Worm (Caenorhabditis elegans): Measurements from ENCODE around the gene F49C5.7.

The F49C5.7 gene

DNA sequence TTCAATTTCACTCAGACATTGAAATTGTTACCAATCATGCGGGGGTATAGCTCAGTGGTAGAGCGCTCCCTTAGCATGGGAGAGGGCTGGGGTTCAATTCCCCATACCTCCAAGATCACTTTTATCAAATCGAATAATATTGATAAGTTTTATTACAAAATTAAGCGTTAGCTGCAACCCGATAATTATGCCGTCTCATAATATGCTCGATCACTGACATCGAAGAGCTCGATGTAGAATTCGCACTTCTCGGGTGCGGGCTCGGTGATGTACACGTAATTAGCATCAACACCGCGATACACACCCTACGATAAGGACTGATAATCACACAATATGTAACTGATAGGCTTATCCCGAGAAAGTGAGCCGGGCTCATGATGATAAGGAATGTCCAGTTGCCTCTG lies 23.4 kb upstream of the F49C5.7 start:
- TF ChIP-seq K12H6.12 (tag; optimal IDR thresholded peaks at IDR 0.05), result no peak
- TF ChIP-seq rcor-1 (GFP tag; IDR thresholded peaks at IDR 0.05), result 0 out of 2 replicates have a peak, but pooled peaks have one; percentile 34
- TF ChIP-seq ceh-58 (GFP tag; IDR thresholded peaks at IDR 0.05), result no peak
- peak; percentile 42 for TF ChIP-seq ztf-18 (tag; optimal IDR thresholded peaks at IDR 0.05)
- TF ChIP-seq F22D6.2 (tag; optimal IDR thresholded peaks at IDR 0.05), result no peak
- TF ChIP-seq xnd-1 (tag; optimal IDR thresholded peaks at IDR 0.05), result no peak
- peak; percentile 27 for TF ChIP-seq fkh-3 (tag; optimal IDR thresholded peaks at IDR 0.05)
- no peak for TF ChIP-seq lsl-1 (GFP tag; optimal IDR thresholded peaks at IDR 0.05)
- no peak for TF ChIP-seq sdz-38 (tag; optimal IDR thresholded peaks at IDR 0.05)
- TF ChIP-seq dpff-1 (tag; optimal IDR thresholded peaks at IDR 0.05), result no peak
- 0 out of 2 replicates have a peak, but pooled peaks have one; percentile 21 for TF ChIP-seq cebp-2 (GFP tag; IDR thresholded peaks at IDR 0.05)
- TF ChIP-seq T26A5.8 (tag; optimal IDR thresholded peaks at IDR 0.05), result no peak
- no peak for TF ChIP-seq chd-7 (tag; optimal IDR thresholded peaks at IDR 0.05)
- 0 out of 2 replicates have a peak, but pooled peaks have one; percentile 21 for TF ChIP-seq ekl-4 (GFP tag; IDR thresholded peaks at IDR 0.05)
- peak; percentile 29 for TF ChIP-seq snpc-1.3 (tag; optimal IDR thresholded peaks at IDR 0.05; ENCODE audit: insufficient read depth)
- no peak for TF ChIP-seq ama-1 (optimal IDR thresholded peaks at IDR 0.05)
- TF ChIP-seq ama-1 (GFP tag; optimal IDR thresholded peaks at IDR 0.05), result no peak
- no peak for TF ChIP-seq nhr-27 (tag; optimal IDR thresholded peaks at IDR 0.05)
- TF ChIP-seq Y67H2A.10 (GFP tag; conservative IDR thresholded peaks at IDR 0.05), result no peak
- TF ChIP-seq attf-6 (GFP tag; IDR thresholded peaks at IDR 0.05), result no peak
- TF ChIP-seq hsf-1 (GFP tag; IDR thresholded peaks at IDR 0.05), result no peak
- TF ChIP-seq C06A6.2 (GFP tag; conservative IDR thresholded peaks at IDR 0.05), result no peak
- TF ChIP-seq zim-3 (tag; optimal IDR thresholded peaks at IDR 0.05), result peak; percentile 35
- no peak for TF ChIP-seq hlh-12 (tag; optimal IDR thresholded peaks at IDR 0.05)
- no peak for TF ChIP-seq bed-2 (GFP tag; IDR thresholded peaks at IDR 0.05)
- TF ChIP-seq ZK185.1 (tag; optimal IDR thresholded peaks at IDR 0.05; ENCODE audit: poor library complexity, severe bottlenecking), result peak; percentile 48
- peak; percentile 45 for TF ChIP-seq repo-1 (tag; optimal IDR thresholded peaks at IDR 0.05)
- no peak for TF ChIP-seq bed-1 (GFP tag; IDR thresholded peaks at IDR 0.05)
- peak; percentile 40 for TF ChIP-seq snpc-4 (GFP tag; optimal IDR thresholded peaks at IDR 0.05)
- peak in 1 of 4 experiments; percentile 30 for TF ChIP-seq snpc-4 (tag; optimal IDR thresholded peaks at IDR 0.05)
- peak; percentile 48 for TF ChIP-seq hmg-1.2 (GFP tag; IDR thresholded peaks at IDR 0.05)
- TF ChIP-seq dox-1 (GFP tag; IDR thresholded peaks at IDR 0.05), result peak; percentile 57; the same call in 1 of the 2 replicates
- peak; percentile 44 for TF ChIP-seq snpc-1.1 (tag; optimal IDR thresholded peaks at IDR 0.05; ENCODE audit: insufficient read depth)
- peak; percentile 69 for TF ChIP-seq die-1 (tag; optimal IDR thresholded peaks at IDR 0.05)
- no peak; the same call in 1 of the 2 replicates for TF ChIP-seq nhr-120 (GFP tag; IDR thresholded peaks at IDR 0.05)
- no peak for TF ChIP-seq nhr-179 (tag; optimal IDR thresholded peaks at IDR 0.05)
- TF ChIP-seq F55B11.4 (tag; optimal IDR thresholded peaks at IDR 0.05; ENCODE audit: borderline replicate concordance, insufficient read depth), result no peak
- no peak for TF ChIP-seq lsy-27 (tag; optimal IDR thresholded peaks at IDR 0.05; ENCODE audit: borderline replicate concordance, insufficient read depth)
- TF ChIP-seq ztf-6 (GFP tag; IDR thresholded peaks at IDR 0.05), result no peak
- no peak for TF ChIP-seq Y53F4B.3 (GFP tag; IDR thresholded peaks at IDR 0.05)
- peak; percentile 30; the same call in 1 of the 2 replicates for TF ChIP-seq egl-44 (GFP tag; IDR thresholded peaks at IDR 0.05)
- TF ChIP-seq zfh-2 (GFP tag; conservative IDR thresholded peaks at IDR 0.05), result no peak
- TF ChIP-seq hrde-1 (tag; optimal IDR thresholded peaks at IDR 0.05; ENCODE audit: borderline replicate concordance), result peak; percentile 67
- TF ChIP-seq tbp1 (GFP tag; optimal IDR thresholded peaks at IDR 0.05), result peak; percentile 84
- TF ChIP-seq atf-7 (tag; optimal IDR thresholded peaks at IDR 0.05), result peak; percentile 20
- no peak for TF ChIP-seq F57C9.4 (tag; optimal IDR thresholded peaks at IDR 0.05)
- TF ChIP-seq mes-4 (tag; optimal IDR thresholded peaks at IDR 0.05), result peak; percentile 39
- no peak for TF ChIP-seq ets-4 (GFP tag; optimal IDR thresholded peaks at IDR 0.05)
- TF ChIP-seq somi-1 (GFP tag; optimal IDR thresholded peaks at IDR 0.05), result no peak

All from whole organism, young adult.